Fruit fly (Drosophila melanogaster): Measurements from ENCODE around the gene Task7.

The Task7 gene

dm6 chr3R:9401127-9401603 lies 10.9 kb downstream of the Task7 start, which contains the start of the genes RpL34b and CG8132 (continued):
- TF ChIP-seq cato (GFP tag; optimal IDR thresholded peaks at IDR 0.05; ENCODE audit: borderline replicate concordance): peak; percentile 82
- peak; percentile 95 for TF ChIP-seq da (GFP tag; optimal IDR thresholded peaks at IDR 0.05)
- TF ChIP-seq hbn (GFP tag; IDR thresholded peaks at IDR 0.05; ENCODE audit: partially characterized antibody): no peak
- TF ChIP-seq CG2120 (GFP tag; optimal IDR thresholded peaks at IDR 0.05): peak; percentile 98
- TF ChIP-seq Ets65A (GFP tag): peak; percentile 100
- TF ChIP-seq Deaf1 (tag; optimal IDR thresholded peaks at IDR 0.05): peak; percentile 75
- peak; percentile 97 for TF ChIP-seq lilli (GFP tag; optimal IDR thresholded peaks at IDR 0.05)
- peak; percentile 93 for TF ChIP-seq slp2 (GFP tag; optimal IDR thresholded peaks at IDR 0.05)
- peak; percentile 97 for TF ChIP-seq CG4328 (GFP tag; optimal IDR thresholded peaks at IDR 0.05)
- peak; percentile 91 for TF ChIP-seq CG17385 (GFP tag; optimal IDR thresholded peaks at IDR 0.05)
- TF ChIP-seq CG11695 (GFP tag; IDR thresholded peaks at IDR 0.05): peak; percentile 94
- TF ChIP-seq pros (GFP tag; optimal IDR thresholded peaks at IDR 0.05): peak; percentile 53
- TF ChIP-seq NC2β (GFP tag; optimal IDR thresholded peaks at IDR 0.05): peak; percentile 98
- peak; percentile 93 for TF ChIP-seq al (GFP tag; IDR thresholded peaks at IDR 0.05)
- peak; percentile 98 for TF ChIP-seq Gug (GFP tag; IDR thresholded peaks at IDR 0.05)
- peak; percentile 95 for TF ChIP-seq tx (GFP tag; optimal IDR thresholded peaks at IDR 0.05)
- peak; percentile 93 for TF ChIP-seq gt (GFP tag; IDR thresholded peaks at IDR 0.05)
- no peak for TF ChIP-seq Lpt (GFP tag; optimal IDR thresholded peaks at IDR 0.05)
- peak; percentile 94 for TF ChIP-seq gsb-n (tag; optimal IDR thresholded peaks at IDR 0.05)
- peak; percentile 79 for TF ChIP-seq Adf1 (GFP tag; IDR thresholded peaks at IDR 0.05)
- peak; percentile 93 for TF ChIP-seq CG2202 (tag; optimal IDR thresholded peaks at IDR 0.05)
- peak; percentile 91 for TF ChIP-seq Blimp-1 (GFP tag; optimal IDR thresholded peaks at IDR 0.05)
- peak; percentile 90 for TF ChIP-seq CG18476 (GFP tag; optimal IDR thresholded peaks at IDR 0.05)
- peak; percentile 96 for TF ChIP-seq CoRest (tag; optimal IDR thresholded peaks at IDR 0.05)
- peak; percentile 68 for TF ChIP-seq ac (GFP tag; optimal IDR thresholded peaks at IDR 0.05)
- TF ChIP-seq Bdp1 (GFP tag; optimal IDR thresholded peaks at IDR 0.05): peak; percentile 92
- peak; percentile 97 for TF ChIP-seq caup (GFP tag; optimal IDR thresholded peaks at IDR 0.05; ENCODE audit: severe bottlenecking)
- peak; percentile 62; the same call in 1 of the 2 replicates for TF ChIP-seq Lim3 (GFP tag; IDR thresholded peaks at IDR 0.05)
- peak; percentile 98 for TF ChIP-seq CG7987 (GFP tag; optimal IDR thresholded peaks at IDR 0.05)
- peak; percentile 66 for TF ChIP-seq CG5953 (GFP tag; IDR thresholded peaks at IDR 0.05)
- TF ChIP-seq abd-A (tag; optimal IDR thresholded peaks at IDR 0.05): no peak
- peak; percentile 96 for TF ChIP-seq CG32772 (GFP tag; IDR thresholded peaks at IDR 0.05)
- peak; percentile 89 for TF ChIP-seq CG8765 (GFP tag; IDR thresholded peaks at IDR 0.05)
- TF ChIP-seq tup (GFP tag; optimal IDR thresholded peaks at IDR 0.05): peak; percentile 92
- peak; percentile 50 for TF ChIP-seq CTCF (GFP tag; optimal IDR thresholded peaks at IDR 0.05)
- TF ChIP-seq klu (GFP tag; IDR thresholded peaks at IDR 0.05): peak; percentile 94
- peak; percentile 96 for TF ChIP-seq CG9727 (GFP tag; optimal IDR thresholded peaks at IDR 0.05)
- peak; percentile 94 for TF ChIP-seq otp (GFP tag; IDR thresholded peaks at IDR 0.05)
- TF ChIP-seq CG2129 (GFP tag; IDR thresholded peaks at IDR 0.05; ENCODE audit: partially characterized antibody): no peak
- TF ChIP-seq CG15514 (GFP tag; optimal IDR thresholded peaks at IDR 0.05): peak; percentile 93
- TF ChIP-seq Eip74EF (GFP tag; optimal IDR thresholded peaks at IDR 0.05): peak in 1 of 2 experiments; percentile 87
- TF ChIP-seq schlank (tag; optimal IDR thresholded peaks at IDR 0.05): peak; percentile 96
- TF ChIP-seq CG6654 (GFP tag; optimal IDR thresholded peaks at IDR 0.05): peak; percentile 71
- peak; percentile 99 for TF ChIP-seq CG3847 (GFP tag; IDR thresholded peaks at IDR 0.05)
- TF ChIP-seq CG8359 (GFP tag; optimal IDR thresholded peaks at IDR 0.05; ENCODE audit: borderline replicate concordance): peak; percentile 80
- TF ChIP-seq Nf-YA (GFP tag; IDR thresholded peaks at IDR 0.05): peak; percentile 83
- peak; percentile 99 for TF ChIP-seq B-H2 (GFP tag; optimal IDR thresholded peaks at IDR 0.05)
- TF ChIP-seq NFAT (GFP tag; IDR thresholded peaks at IDR 0.05): peak; percentile 98
- peak; percentile 95 for TF ChIP-seq MTF-1 (GFP tag; optimal IDR thresholded peaks at IDR 0.05; ENCODE audit: borderline replicate concordance)
- peak; percentile 83 for TF ChIP-seq NC2α (GFP tag; optimal IDR thresholded peaks at IDR 0.05)
- TF ChIP-seq cad (GFP tag; optimal IDR thresholded peaks at IDR 0.05): no peak

All from whole organism, embryonic.